Worm (Caenorhabditis elegans) whole organism, dauer: Measurements from ENCODE around the gene nhr-139.

ENCODE experiments used
- unc-62 ChIP-seq: sonication (generic microtip); optimal IDR thresholded peaks from 2 replicates; lab custom pipeline; 2017; ENCODE audit warnings: missing biosample characterization, missing genetic modification reagents, missing genetic modification characterization

nhr-139 gene

ce11 chrV:6991771-6992170, 4.2 kb upstream of the nhr-139 start, which contains the start of gene nhr-162:
nhr-162 (minus strand) TSS chrV:6991871.
- no peak for TF ChIP-seq unc-62

ce11 chrV:6989626-6990138, 2.1 kb upstream of the nhr-139 start, which contains the start of gene nhr-140:
nhr-140 (minus strand) TSS chrV:6989676.
- TF ChIP-seq unc-62, result no peak

ce11 chrV:6985943-6986342, 1.6 kb downstream of the nhr-139 start, which contains the start of gene nhr-163:
nhr-163 (minus strand) TSS chrV:6986043.
- TF ChIP-seq unc-62, result no peak

ce11 chrV:6982813-6983212, 4.8 kb downstream of the nhr-139 start, which contains the start of gene nhr-161:
nhr-161 (minus strand) TSS chrV:6982913.
- TF ChIP-seq unc-62, result no peak

ce11 chrV:6979019-6979418, 8.6 kb downstream of the nhr-139 start, which contains the start of gene sre-12:
sre-12 (minus strand) TSS chrV:6979119.
- no peak for TF ChIP-seq unc-62

ce11 chrV:6976047-6976446, 11.5 kb downstream of the nhr-139 start, which contains the start of gene srx-16:
srx-16 (plus strand) TSS chrV:6976347.
- no peak for TF ChIP-seq unc-62

ce11 chrV:6971567-6971966, 16.0 kb downstream of the nhr-139 start, which contains the start of gene srx-59:
srx-59 (plus strand) TSS chrV:6971867.
- TF ChIP-seq unc-62, result no peak

- no peak for TF ChIP-seq unc-62
Observed at ce11 chrV:6969950-6970532, 17.5 kb downstream of the nhr-139 start, which contains the start of gene ptr-15. ptr-15 (minus strand) TSS chrV:6970000.

ce11 chrV:6956237-6956636, 31.3 kb downstream of the nhr-139 start, which contains the start of gene mec-1:
mec-1 (plus strand) TSS chrV:6956537.
- TF ChIP-seq unc-62, result no peak

ce11 chrV:6953797-6954196, 33.8 kb downstream of the nhr-139 start, which contains the start of gene srg-31:
srg-31 (minus strand) TSS chrV:6953897.
- no peak for TF ChIP-seq unc-62

ce11 chrV:6951306-6951705, 36.3 kb downstream of the nhr-139 start, which contains the start of gene T07H8.11:
T07H8.11 (minus strand) TSS chrV:6951406.
- TF ChIP-seq unc-62, result no peak

ce11 chrV:6949770-6950169, 37.8 kb downstream of the nhr-139 start, which contains the start of gene Y57E12B.11:
Y57E12B.11 (minus strand) TSS chrV:6949870.
- no peak for TF ChIP-seq unc-62

ce11 chrV:6948225-6948624, 39.3 kb downstream of the nhr-139 start, which contains the start of gene Y57E12B.1:
Y57E12B.1 (plus strand) TSS chrV:6948525.
- TF ChIP-seq unc-62, result no peak

ce11 chrV:6947442-6947841, 40.1 kb downstream of the nhr-139 start, which contains the start of gene Y57E12B.4:
Y57E12B.4 (minus strand) TSS chrV:6947542.
- no peak for TF ChIP-seq unc-62
